Worm (Caenorhabditis elegans): ENCODE measurements around the gene ZK1320.5.

The ZK1320.5 gene

DNA sequence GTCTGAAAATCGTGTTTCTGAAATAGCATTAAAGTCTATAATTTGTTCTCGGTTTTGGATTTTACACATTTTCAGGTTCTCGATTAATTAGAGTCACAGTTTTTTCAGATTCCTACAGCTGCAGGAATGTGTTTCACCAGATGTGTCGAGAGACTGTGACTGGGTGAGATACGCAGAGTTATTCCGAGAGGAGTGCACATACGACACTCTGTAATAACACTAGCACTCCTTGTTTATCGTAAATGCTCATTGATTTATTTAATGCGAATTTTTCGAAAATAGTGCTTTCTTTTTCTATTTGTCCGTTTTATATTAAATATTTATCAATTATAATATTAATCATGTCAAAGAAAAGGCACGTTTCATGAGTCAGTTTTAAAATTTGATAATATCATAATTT, 1.9 kb upstream of the ZK1320.5 start, which contains the start of gene ZK1320.11:
ZK1320.11 (plus strand) TSS at position 243 of the 400 bp plus-strand sequence.
- TF ChIP-seq tbx-2 (tag; optimal IDR thresholded peaks at IDR 0.05) = no peak
- TF ChIP-seq hlh-8 (tag; optimal IDR thresholded peaks at IDR 0.05) = peak; percentile 43

ce11 chrII:9662797-9663196, 2.7 kb downstream of the ZK1320.5 start, which contains the start of gene cyp-13A10:
TSS of gene cyp-13A10 (minus strand) at chrII:9662884.
- TF ChIP-seq ref-2 (tag; optimal IDR thresholded peaks at IDR 0.05) = no peak
- TF ChIP-seq ztf-16 (tag; optimal IDR thresholded peaks at IDR 0.05) = no peak
- no peak for TF ChIP-seq fkh-6 (tag; optimal IDR thresholded peaks at IDR 0.05)
- TF ChIP-seq hlh-15 (tag; optimal IDR thresholded peaks at IDR 0.05) = no peak
- no peak for TF ChIP-seq ceh-19 (GFP tag; optimal IDR thresholded peaks at IDR 0.05)

DNA sequence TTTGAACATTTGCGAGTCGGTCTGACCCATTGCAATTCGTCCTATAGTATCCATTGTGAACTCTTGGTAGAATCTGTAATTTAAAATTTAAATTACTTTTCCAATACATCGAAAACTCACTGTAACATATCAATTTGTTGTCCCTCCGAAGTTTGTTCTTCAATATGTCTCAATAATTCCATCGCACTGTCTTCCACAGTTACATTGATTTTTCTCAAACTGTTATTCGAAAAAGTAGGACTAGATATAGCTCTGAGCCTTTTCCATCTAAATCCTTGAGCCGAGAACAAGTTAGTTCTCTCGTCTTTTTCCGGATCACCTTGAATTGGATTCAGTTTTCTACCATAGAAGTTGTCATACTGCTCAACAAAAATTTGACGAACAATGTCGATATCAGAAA, 3.3 kb downstream of the ZK1320.5 start:
- TF ChIP-seq pag-3 (tag; optimal IDR thresholded peaks at IDR 0.05; ENCODE audit: borderline replicate concordance) = no peak
- TF ChIP-seq fax-1 (tag; optimal IDR thresholded peaks at IDR 0.05) = no peak

DNA sequence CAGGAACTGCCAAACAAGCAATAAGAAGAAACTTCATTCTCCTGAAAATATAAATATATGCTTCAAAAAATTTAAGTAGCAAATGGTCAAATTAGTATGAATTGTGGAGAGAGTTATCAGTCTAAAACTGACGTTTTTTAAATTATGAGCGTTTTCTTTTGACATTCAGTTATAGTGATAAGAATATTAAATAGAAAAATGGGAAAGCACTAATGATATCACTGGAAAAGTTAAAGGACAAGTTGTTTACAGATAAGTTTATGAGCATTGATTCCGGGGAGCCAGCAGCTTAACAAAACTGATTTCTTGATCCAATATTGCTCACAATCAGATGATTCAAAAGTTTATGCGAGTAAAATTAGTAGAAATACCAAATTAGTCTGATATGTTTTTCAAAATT, 5.1 kb downstream of the ZK1320.5 start, which contains the start of gene ZK1320.3:
ZK1320.3 (minus strand) TSS at position 41 of the 400 bp plus-strand sequence.
- TF ChIP-seq dmd-4 (tag; optimal IDR thresholded peaks at IDR 0.05; ENCODE audit: borderline replicate concordance) = no peak
- TF ChIP-seq sdc-2 (tag; optimal IDR thresholded peaks at IDR 0.05) = no peak
- no peak for TF ChIP-seq ceh-31 (tag; optimal IDR thresholded peaks at IDR 0.05)
- no peak for TF ChIP-seq tbx-2 (tag; optimal IDR thresholded peaks at IDR 0.05)
- no peak for TF ChIP-seq pat-9 (tag; optimal IDR thresholded peaks at IDR 0.05)
- TF ChIP-seq nfya-1 (tag; optimal IDR thresholded peaks at IDR 0.05) = no peak
- no peak for TF ChIP-seq mec-3 (tag; optimal IDR thresholded peaks at IDR 0.05; ENCODE audit: borderline replicate concordance)
- TF ChIP-seq lim-6 (tag; optimal IDR thresholded peaks at IDR 0.05) = no peak
- no peak for TF ChIP-seq pha-4 (tag; optimal IDR thresholded peaks at IDR 0.05)
- TF ChIP-seq ceh-2 (tag; optimal IDR thresholded peaks at IDR 0.05) = no peak
- TF ChIP-seq fkh-10 (GFP tag; optimal IDR thresholded peaks at IDR 0.05) = no peak
- no peak for TF ChIP-seq ttx-3 (tag; optimal IDR thresholded peaks at IDR 0.05)
- no peak for TF ChIP-seq odd-2 (tag; optimal IDR thresholded peaks at IDR 0.05)
- no peak for TF ChIP-seq pqm-1 (tag; optimal IDR thresholded peaks at IDR 0.05)

DNA sequence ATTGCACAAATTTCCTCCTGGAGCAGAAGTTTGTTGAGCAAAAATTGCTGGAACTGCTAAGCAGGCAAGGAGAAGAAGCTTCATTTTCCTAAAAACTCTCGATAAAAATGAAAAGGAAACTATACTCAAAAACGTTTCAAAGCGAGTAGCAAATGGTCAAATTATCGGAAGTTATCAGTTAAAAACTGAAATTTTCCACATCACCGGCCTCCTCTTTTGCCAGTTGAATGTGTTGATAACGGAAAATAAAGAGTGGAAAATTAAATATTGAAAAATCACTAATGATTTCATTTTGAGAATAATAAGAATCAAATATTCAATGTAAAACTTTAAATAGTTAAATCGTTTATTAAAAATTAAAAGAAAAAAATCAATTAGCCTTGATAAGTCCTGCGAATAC, 6.6 kb downstream of the ZK1320.5 start, which contains the start of gene ZK1320.2:
ZK1320.2 (minus strand) TSS at position 88 of the 400 bp plus-strand sequence.
- no peak for TF ChIP-seq T23F11.4 (GFP tag; optimal IDR thresholded peaks at IDR 0.05)
- TF ChIP-seq fkh-10 (GFP tag; optimal IDR thresholded peaks at IDR 0.05) = no peak
- no peak for TF ChIP-seq unc-86 (tag; optimal IDR thresholded peaks at IDR 0.05)
- no peak for TF ChIP-seq rnt-1 (tag; optimal IDR thresholded peaks at IDR 0.05)
- no peak for TF ChIP-seq ceh-24 (tag; optimal IDR thresholded peaks at IDR 0.05)
- TF ChIP-seq ref-2 (tag; optimal IDR thresholded peaks at IDR 0.05) = no peak
- TF ChIP-seq sox-2 (GFP tag; IDR thresholded peaks at IDR 0.05) = no peak
- TF ChIP-seq ceh-34 (tag; optimal IDR thresholded peaks at IDR 0.05) = no peak
- no peak for TF ChIP-seq lim-6 (tag; optimal IDR thresholded peaks at IDR 0.05)

DNA sequence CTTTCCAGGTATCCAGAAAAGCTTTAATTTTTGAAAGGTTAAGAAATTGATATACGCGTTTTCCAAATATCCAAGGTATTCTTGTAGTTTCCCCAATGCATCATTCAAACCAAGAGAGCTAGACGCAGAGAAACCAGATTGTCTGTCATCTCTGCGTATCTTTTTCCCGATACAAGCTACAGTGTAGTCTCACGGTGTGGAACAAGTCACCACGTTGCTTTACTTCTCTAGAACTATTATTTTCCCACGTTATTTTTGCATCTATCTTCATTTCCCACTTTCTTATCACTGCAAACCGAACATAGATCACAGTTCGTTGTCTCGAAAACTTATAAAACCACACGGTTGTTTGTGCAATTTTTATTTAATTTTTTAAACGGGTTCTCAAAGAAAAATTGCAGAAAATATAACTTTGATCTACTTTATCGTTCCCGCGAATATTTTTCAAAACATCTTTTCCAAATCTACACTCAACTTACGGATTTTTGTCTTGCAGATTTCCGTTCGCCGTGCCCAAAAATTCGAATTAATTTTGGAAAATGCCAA, 9.2 kb downstream of the ZK1320.5 start, which contains the start of gene gstk-1:
gstk-1 (plus strand) TSS at position 496 of the 546 bp plus-strand sequence.
- peak; percentile 19 for TF ChIP-seq elt-2 (tag; optimal IDR thresholded peaks at IDR 0.05)
- no peak for TF ChIP-seq ceh-34 (tag; optimal IDR thresholded peaks at IDR 0.05)

DNA sequence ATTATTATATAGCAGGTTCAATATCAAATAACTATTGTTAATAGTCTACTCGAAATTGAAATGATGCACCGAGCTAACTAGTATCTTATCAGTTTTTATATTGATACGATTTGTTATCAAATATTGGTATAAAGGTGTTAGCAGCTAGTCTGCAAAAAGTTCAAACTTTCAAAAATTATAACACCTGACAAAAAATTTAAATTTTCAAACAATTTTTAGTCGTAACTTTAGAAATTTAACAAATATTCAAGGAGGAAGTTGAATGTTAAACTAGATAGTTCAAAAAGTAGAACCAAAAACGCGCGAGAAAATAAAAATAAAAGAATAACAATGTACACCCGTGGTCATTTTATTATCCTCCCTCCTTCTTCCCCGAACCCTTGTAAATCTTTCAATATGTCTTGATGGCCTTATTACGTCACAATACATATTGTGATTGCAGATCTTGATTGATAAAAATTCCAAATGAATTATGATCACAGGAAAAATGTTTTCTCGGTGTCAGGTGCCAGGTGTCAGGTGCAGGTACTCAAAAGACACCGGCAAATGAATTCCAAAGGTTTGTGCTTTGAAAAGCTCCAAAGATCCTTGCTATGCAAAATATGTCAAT, 9.8 kb downstream of the ZK1320.5 start, which contains the start of gene ZK1307.1:
ZK1307.1 (minus strand) TSS at position 51 of the 610 bp plus-strand sequence.
- TF ChIP-seq gmeb-2 (tag; optimal IDR thresholded peaks at IDR 0.05) = no peak
- peak; percentile 29 for TF ChIP-seq elt-2 (tag; optimal IDR thresholded peaks at IDR 0.05)
